Fruit fly (Drosophila melanogaster): Measurements from ENCODE around the gene cDIP.

The cDIP gene

dm6 chr3R:21156572-21157480 lies 4.1 kb downstream of the cDIP start (continued):
- TF ChIP-seq CG15479 (GFP tag; optimal IDR thresholded peaks at IDR 0.05) (peak; percentile 28), CG7928 (GFP tag; optimal IDR thresholded peaks at IDR 0.05) (no peak), CG3281 (GFP tag; optimal IDR thresholded peaks at IDR 0.05) (peak; percentile 10), Kr (GFP tag; optimal IDR thresholded peaks at IDR 0.05) (no peak), gcm2 (GFP tag; optimal IDR thresholded peaks at IDR 0.05) (no peak), ap (GFP tag; IDR thresholded peaks at IDR 0.05) (no peak), vfl (GFP tag; optimal IDR thresholded peaks at IDR 0.05) (no peak), CG34376 (GFP tag; optimal IDR thresholded peaks at IDR 0.05) (peak; percentile 30), CG1792 (GFP tag; optimal IDR thresholded peaks at IDR 0.05) (no peak), Dip3 (GFP tag; optimal IDR thresholded peaks at IDR 0.05) (no peak), ham (GFP tag; IDR thresholded peaks at IDR 0.05) (no peak), H2.0 (GFP tag; IDR thresholded peaks at IDR 0.05) (no peak), CG13775 (GFP tag; optimal IDR thresholded peaks at IDR 0.05) (no peak), Gug (GFP tag; IDR thresholded peaks at IDR 0.05) (no peak), ttk (GFP tag; IDR thresholded peaks at IDR 0.05) (no peak), CG12236 (GFP tag; optimal IDR thresholded peaks at IDR 0.05) (no peak), CG6791 (GFP tag; IDR thresholded peaks at IDR 0.05; ENCODE audit: partially characterized antibody) (no peak), CG13424 (tag; optimal IDR thresholded peaks at IDR 0.05) (no peak), CG1832 (GFP tag; optimal IDR thresholded peaks at IDR 0.05) (no peak), Lim3 (GFP tag; IDR thresholded peaks at IDR 0.05) (no peak), Spps (tag; optimal IDR thresholded peaks at IDR 0.05) (no peak), CG33557 (GFP tag; optimal IDR thresholded peaks at IDR 0.05) (no peak), CG4360 (GFP tag; IDR thresholded peaks at IDR 0.05) (no peak), CG4328 (GFP tag; optimal IDR thresholded peaks at IDR 0.05) (no peak), CG2875 (GFP tag; optimal IDR thresholded peaks at IDR 0.05) (peak; percentile 46), CG2712 (tag; optimal IDR thresholded peaks at IDR 0.05) (no peak), disco-r (GFP tag; optimal IDR thresholded peaks at IDR 0.05) (no peak), ac (GFP tag; optimal IDR thresholded peaks at IDR 0.05) (no peak), salm (tag; optimal IDR thresholded peaks at IDR 0.05) (no peak), Hr78 (GFP tag; optimal IDR thresholded peaks at IDR 0.05) (no peak), CHES-1-like (GFP tag; optimal IDR thresholded peaks at IDR 0.05) (no peak), sens (GFP tag) (no peak), CG10147 (GFP tag; optimal IDR thresholded peaks at IDR 0.05) (no peak), jumu (GFP tag; optimal IDR thresholded peaks at IDR 0.05) (no peak), dati (GFP tag; IDR thresholded peaks at IDR 0.05) (no peak), Dll (GFP tag; IDR thresholded peaks at IDR 0.05; ENCODE audit: partially characterized antibody) (0 out of 4 replicates have a peak, but pooled peaks have one; percentile 6), Asciz (GFP tag; optimal IDR thresholded peaks at IDR 0.05) (no peak), twi (tag; optimal IDR thresholded peaks at IDR 0.05) (peak; percentile 57), bsh (GFP tag; optimal IDR thresholded peaks at IDR 0.05) (peak in 1 of 2 experiments; percentile 32), Myb (GFP tag; optimal IDR thresholded peaks at IDR 0.05) (no peak), her (GFP tag; optimal IDR thresholded peaks at IDR 0.05) (no peak), knrl (GFP tag; IDR thresholded peaks at IDR 0.05; ENCODE audit: partially characterized antibody) (no peak), toy (GFP tag; IDR thresholded peaks at IDR 0.05) (no peak), D19B (GFP tag; optimal IDR thresholded peaks at IDR 0.05) (no peak), CG16815 (GFP tag; optimal IDR thresholded peaks at IDR 0.05) (no peak), CG1233 (GFP tag; optimal IDR thresholded peaks at IDR 0.05) (no peak), B-H2 (GFP tag; optimal IDR thresholded peaks at IDR 0.05) (no peak), kay (GFP tag; optimal IDR thresholded peaks at IDR 0.05) (no peak), Stat92E (GFP tag; optimal IDR thresholded peaks at IDR 0.05) (no peak)

All from whole organism, embryonic.